Worm (Caenorhabditis elegans): Measurements from ENCODE around the gene nbs-1.

The nbs-1 gene

DNA sequence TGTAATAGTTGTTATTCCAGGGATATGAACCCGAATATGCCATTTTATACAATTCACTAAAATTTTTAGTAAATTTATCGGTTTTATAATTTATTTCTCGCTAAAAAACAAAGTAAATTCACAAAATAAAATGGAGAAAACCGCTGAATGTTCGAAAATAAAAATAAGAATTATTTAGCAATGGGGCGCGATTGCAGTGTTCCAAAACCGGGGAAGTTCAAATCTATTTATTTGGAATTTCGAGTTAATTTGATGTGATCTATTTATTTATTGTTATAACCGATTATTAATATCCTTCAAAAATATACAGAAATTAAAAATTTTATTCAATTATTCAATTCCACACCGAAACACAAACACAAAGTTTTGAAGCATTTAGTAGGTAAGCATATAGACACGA, 36.3 kb upstream of the nbs-1 start, which contains the start of gene F40F8.11 (continued):
- TF ChIP-seq aly-2 (tag; optimal IDR thresholded peaks at IDR 0.05): no peak
- no peak for TF ChIP-seq R02D3.7 (tag; optimal IDR thresholded peaks at IDR 0.05)
- TF ChIP-seq egl-5 (tag; optimal IDR thresholded peaks at IDR 0.05): no peak
- no peak for TF ChIP-seq nhr-28 (tag; optimal IDR thresholded peaks at IDR 0.05)
- no peak for TF ChIP-seq fkh-10 (GFP tag; optimal IDR thresholded peaks at IDR 0.05)
- peak; percentile 15 for TF ChIP-seq hmg-11 (tag; optimal IDR thresholded peaks at IDR 0.05)
- TF ChIP-seq ceh-82 (tag; optimal IDR thresholded peaks at IDR 0.05): no peak
- TF ChIP-seq lin-39 (tag; optimal IDR thresholded peaks at IDR 0.05): no peak
- TF ChIP-seq nhr-67 (tag; optimal IDR thresholded peaks at IDR 0.05): no peak
- no peak for TF ChIP-seq unc-39 (tag; optimal IDR thresholded peaks at IDR 0.05)
- TF ChIP-seq nhr-12 (tag; optimal IDR thresholded peaks at IDR 0.05): no peak
- no peak for TF ChIP-seq fkh-2 (tag; optimal IDR thresholded peaks at IDR 0.05)
- no peak for TF ChIP-seq nhr-11 (tag; optimal IDR thresholded peaks at IDR 0.05)
- TF ChIP-seq elt-1 (tag; optimal IDR thresholded peaks at IDR 0.05): no peak
- TF ChIP-seq nfya-1 (tag; optimal IDR thresholded peaks at IDR 0.05; ENCODE audit: insufficient read depth): peak; percentile 54
- TF ChIP-seq ceh-28 (tag; optimal IDR thresholded peaks at IDR 0.05): no peak
- peak; percentile 31 for TF ChIP-seq pha-4 (tag; optimal IDR thresholded peaks at IDR 0.05)

- no peak for TF ChIP-seq nhr-237 (tag; optimal IDR thresholded peaks at IDR 0.05)
- TF ChIP-seq aly-2 (tag; optimal IDR thresholded peaks at IDR 0.05): no peak
- TF ChIP-seq snpc-4 (tag; optimal IDR thresholded peaks at IDR 0.05): no peak
- TF ChIP-seq nhr-77 (tag; optimal IDR thresholded peaks at IDR 0.05): no peak
- no peak for TF ChIP-seq R02D3.7 (tag; optimal IDR thresholded peaks at IDR 0.05)
- no peak for TF ChIP-seq fkh-2 (tag; optimal IDR thresholded peaks at IDR 0.05)
- TF ChIP-seq ceh-16 (tag; optimal IDR thresholded peaks at IDR 0.05): no peak
- no peak for TF ChIP-seq nhr-43 (tag; optimal IDR thresholded peaks at IDR 0.05; ENCODE audit: poor library complexity, severe bottlenecking)
- TF ChIP-seq nhr-11 (tag; optimal IDR thresholded peaks at IDR 0.05): no peak
- TF ChIP-seq fos-1 (tag; optimal IDR thresholded peaks at IDR 0.05): no peak
- no peak for TF ChIP-seq skn-1 (tag; optimal IDR thresholded peaks at IDR 0.05)
- TF ChIP-seq elt-3 (tag; optimal IDR thresholded peaks at IDR 0.05): no peak
- TF ChIP-seq nhr-28 (tag; optimal IDR thresholded peaks at IDR 0.05): no peak
- no peak for TF ChIP-seq elt-2 (tag; optimal IDR thresholded peaks at IDR 0.05)
These were observed 33.2 kb upstream of the nbs-1 start, which contains the start of gene F40F8.12 for ce11 chrII:11129517-11129916. Gene F40F8.12 (plus strand): TSS chrII:11129817.

DNA sequence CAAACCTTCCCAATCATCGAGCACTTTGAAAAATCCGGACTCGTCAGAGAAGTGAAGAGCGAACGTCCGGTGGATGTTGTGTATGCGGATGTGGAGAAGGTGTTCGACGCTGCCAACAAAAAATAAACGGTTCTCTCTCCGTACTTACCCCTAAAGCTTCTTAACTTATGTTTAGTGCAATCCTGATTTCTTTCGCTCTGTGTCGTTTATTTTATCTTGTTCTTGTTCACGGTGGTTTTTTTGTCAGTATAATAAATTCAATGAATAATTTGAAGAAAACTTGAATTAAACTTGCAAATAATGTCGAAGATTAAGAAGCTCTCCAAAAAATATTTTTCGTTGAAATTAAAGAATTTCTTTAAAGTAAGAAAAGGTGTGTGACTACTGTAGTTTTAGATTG, 32.7 kb upstream of the nbs-1 start, which contains the start of gene F40F8.3:
TSS of gene F40F8.3 (plus strand) at position 301 of the 400 bp plus-strand sequence.
- TF ChIP-seq mml-1 (tag; optimal IDR thresholded peaks at IDR 0.05): no peak
- TF ChIP-seq tbx-2 (tag; optimal IDR thresholded peaks at IDR 0.05): no peak
- no peak for TF ChIP-seq ama-1 (optimal IDR thresholded peaks at IDR 0.05)
- TF ChIP-seq fkh-2 (tag; optimal IDR thresholded peaks at IDR 0.05): no peak
- TF ChIP-seq lsy-12 (tag; optimal IDR thresholded peaks at IDR 0.05): no peak
- TF ChIP-seq skn-1 (tag; optimal IDR thresholded peaks at IDR 0.05): no peak
- no peak for TF ChIP-seq zag-1 (tag; optimal IDR thresholded peaks at IDR 0.05)
- no peak for TF ChIP-seq snpc-4 (tag; optimal IDR thresholded peaks at IDR 0.05)
- TF ChIP-seq unc-39 (tag; optimal IDR thresholded peaks at IDR 0.05): no peak
- TF ChIP-seq nhr-67 (tag; optimal IDR thresholded peaks at IDR 0.05): no peak
- TF ChIP-seq elt-3 (tag; optimal IDR thresholded peaks at IDR 0.05): no peak
- no peak for TF ChIP-seq elt-2 (tag; optimal IDR thresholded peaks at IDR 0.05)
- no peak for TF ChIP-seq pqm-1 (tag; optimal IDR thresholded peaks at IDR 0.05)
- TF ChIP-seq lin-39 (tag; optimal IDR thresholded peaks at IDR 0.05): no peak
- no peak for TF ChIP-seq aly-2 (tag; optimal IDR thresholded peaks at IDR 0.05)
- no peak for TF ChIP-seq fos-1 (tag; optimal IDR thresholded peaks at IDR 0.05)
- no peak for TF ChIP-seq ZK546.5 (tag; optimal IDR thresholded peaks at IDR 0.05)
- no peak for TF ChIP-seq ceh-9 (tag; optimal IDR thresholded peaks at IDR 0.05)

DNA sequence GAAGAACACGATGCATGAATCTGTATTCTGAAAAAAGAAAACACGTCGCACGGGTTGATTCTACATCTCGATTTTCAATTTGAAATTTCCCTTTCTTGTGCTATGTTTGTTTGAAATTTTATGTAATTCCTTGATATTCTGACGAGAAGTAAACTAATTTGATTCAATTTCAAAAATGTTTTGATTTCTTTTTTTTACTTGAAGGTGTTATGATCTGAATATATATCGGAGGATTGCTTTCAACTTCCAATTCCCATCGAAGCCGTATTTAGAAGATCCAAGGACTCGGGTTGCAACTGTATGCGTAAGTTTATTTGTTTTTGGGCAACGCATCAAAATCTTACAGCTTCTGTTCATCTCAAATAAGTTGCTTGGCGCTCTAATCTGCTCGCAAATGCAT, 31.1 kb upstream of the nbs-1 start, which contains the start of gene F40F8.1:
TSS of gene F40F8.1 (plus strand) at position 301 of the 400 bp plus-strand sequence.
- TF ChIP-seq nhr-23 (tag; optimal IDR thresholded peaks at IDR 0.05): no peak
- no peak for TF ChIP-seq zag-1 (tag; optimal IDR thresholded peaks at IDR 0.05)
- no peak for TF ChIP-seq skn-1 (tag; optimal IDR thresholded peaks at IDR 0.05)
- TF ChIP-seq ceh-82 (tag; optimal IDR thresholded peaks at IDR 0.05): no peak
- no peak for TF ChIP-seq ZK546.5 (tag; optimal IDR thresholded peaks at IDR 0.05)
- TF ChIP-seq ceh-16 (tag; optimal IDR thresholded peaks at IDR 0.05): no peak
